Fruit fly (Drosophila melanogaster): ENCODE measurements around the gene CG18088.

The CG18088 gene

DNA sequence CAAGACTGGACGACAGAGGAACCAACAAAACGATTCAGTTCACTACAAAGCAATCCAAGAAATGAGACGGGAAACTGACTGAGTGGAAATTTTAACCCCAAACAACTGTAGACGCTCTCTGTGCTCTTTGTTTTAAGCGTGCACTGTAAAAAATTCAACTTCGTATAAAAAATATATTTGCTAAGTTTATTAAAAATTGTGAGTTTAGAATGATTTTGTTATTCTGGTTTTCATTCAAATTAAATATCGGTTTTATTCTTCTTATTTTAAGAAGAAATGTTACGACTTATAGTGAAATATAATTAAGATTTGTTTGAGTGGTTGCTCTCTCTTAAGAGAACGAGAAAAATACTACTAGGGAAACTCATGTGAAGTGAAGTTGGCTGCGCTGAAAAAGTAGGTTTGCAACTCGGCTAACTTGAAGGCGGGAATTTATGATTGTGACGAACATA, 9.3 kb upstream of the CG18088 start (continued):
- TF ChIP-seq CG16813 (GFP tag; IDR thresholded peaks at IDR 0.05; ENCODE audit: partially characterized antibody) (no peak), fd64A (GFP tag; optimal IDR thresholded peaks at IDR 0.05) (peak; percentile 42), Poxn (GFP tag; IDR thresholded peaks at IDR 0.05) (peak; percentile 73), trh (GFP tag; optimal IDR thresholded peaks at IDR 0.05) (peak; percentile 95), CG8765 (GFP tag; IDR thresholded peaks at IDR 0.05) (peak; percentile 94), CG1647 (GFP tag; optimal IDR thresholded peaks at IDR 0.05) (peak; percentile 77), CG1832 (GFP tag; optimal IDR thresholded peaks at IDR 0.05) (no peak), HLH54F (GFP tag; optimal IDR thresholded peaks at IDR 0.05) (peak; percentile 77), fd3F (GFP tag; optimal IDR thresholded peaks at IDR 0.05) (peak; percentile 83), CG8359 (GFP tag; optimal IDR thresholded peaks at IDR 0.05; ENCODE audit: borderline replicate concordance) (peak; percentile 68), bigmax (GFP tag; optimal IDR thresholded peaks at IDR 0.05) (peak; percentile 42), ato (GFP tag; IDR thresholded peaks at IDR 0.05; ENCODE audit: partially characterized antibody) (no peak), CG5180 (GFP tag; optimal IDR thresholded peaks at IDR 0.05) (peak; percentile 69), CG6689 (GFP tag; IDR thresholded peaks at IDR 0.05) (peak; percentile 98), CG12744 (GFP tag; optimal IDR thresholded peaks at IDR 0.05) (peak; percentile 95), repo (GFP tag; optimal IDR thresholded peaks at IDR 0.05) (peak; percentile 86), nmo (GFP tag; optimal IDR thresholded peaks at IDR 0.05) (peak; percentile 94), tin (GFP tag; optimal IDR thresholded peaks at IDR 0.05) (peak; percentile 93), bowl (GFP tag; IDR thresholded peaks at IDR 0.05) (peak; percentile 97), CG4730 (GFP tag; IDR thresholded peaks at IDR 0.05) (peak; percentile 97), CG11695 (GFP tag; IDR thresholded peaks at IDR 0.05) (peak; percentile 98), CG9437 (GFP tag; optimal IDR thresholded peaks at IDR 0.05) (peak; percentile 78), hth (optimal IDR thresholded peaks at IDR 0.05) (no peak), Hey (tag; optimal IDR thresholded peaks at IDR 0.05) (peak; percentile 44), Trl (optimal IDR thresholded peaks at IDR 0.05) (peak; percentile 84 to 97), Trl (GFP tag; optimal IDR thresholded peaks at IDR 0.05) (peak; percentile 97), CG10565 (GFP tag; optimal IDR thresholded peaks at IDR 0.05) (peak; percentile 34), CG6254 (GFP tag; optimal IDR thresholded peaks at IDR 0.05) (peak; percentile 88), CG8924 (tag; optimal IDR thresholded peaks at IDR 0.05) (peak; percentile 97), jumu (GFP tag; optimal IDR thresholded peaks at IDR 0.05) (peak; percentile 96), inv (GFP tag; IDR thresholded peaks at IDR 0.05; ENCODE audit: partially characterized antibody) (no peak), pita (GFP tag; optimal IDR thresholded peaks at IDR 0.05) (peak; percentile 66), CG14667 (GFP tag; IDR thresholded peaks at IDR 0.05) (peak; percentile 96), slp2 (GFP tag; optimal IDR thresholded peaks at IDR 0.05) (peak; percentile 95), Sry-β (GFP tag; optimal IDR thresholded peaks at IDR 0.05) (peak; percentile 53), Dll (GFP tag; IDR thresholded peaks at IDR 0.05; ENCODE audit: partially characterized antibody) (0 out of 4 replicates have a peak, but pooled peaks have one; percentile 19), da (GFP tag; optimal IDR thresholded peaks at IDR 0.05) (peak; percentile 66), Camta (GFP tag; optimal IDR thresholded peaks at IDR 0.05) (peak; percentile 98), Lpt (GFP tag; optimal IDR thresholded peaks at IDR 0.05) (no peak), CG8281 (tag; optimal IDR thresholded peaks at IDR 0.05) (peak; percentile 66), odd (GFP tag; optimal IDR thresholded peaks at IDR 0.05) (peak; percentile 70), CG1603 (tag; optimal IDR thresholded peaks at IDR 0.05) (peak; percentile 87), nerfin-2 (GFP tag; IDR thresholded peaks at IDR 0.05; ENCODE audit: partially characterized antibody) (no peak), ewg (GFP tag; optimal IDR thresholded peaks at IDR 0.05) (peak; percentile 81), Sry-δ (GFP tag; optimal IDR thresholded peaks at IDR 0.05) (peak; percentile 54), CG3995 (GFP tag; optimal IDR thresholded peaks at IDR 0.05) (peak; percentile 41), CG18599 (GFP tag; optimal IDR thresholded peaks at IDR 0.05) (peak; percentile 95), CG31365 (tag; optimal IDR thresholded peaks at IDR 0.05) (peak; percentile 63), C15 (GFP tag; IDR thresholded peaks at IDR 0.05) (peak; percentile 91), Lhr (GFP tag; optimal IDR thresholded peaks at IDR 0.05) (peak; percentile 80)

All from whole organism, embryonic.